Worm (Caenorhabditis elegans) whole organism, L1 larva: Measurements from ENCODE around the gene W10D9.3.
A peak's percentile ranks its signal among the peaks of the same experiment; 100 is the strongest.

Experiments
- C34B4.2 ChIP-seq: sonication (generic microtip); optimal IDR thresholded peaks from 2 replicates; lab custom pipeline; 2017; ENCODE audit warnings: mild to moderate bottlenecking, missing genetic modification characterization, missing compliant biosample characterization
- F16B12.6 ChIP-seq: fragments of 150-350 bp; optimal IDR thresholded peaks from 2 replicates; lab custom pipeline; 2014; ENCODE audit warnings: missing biosample characterization, missing genetic modification characterization
- Y116A8C.19 ChIP-seq: sonication (generic microtip); optimal IDR thresholded peaks from 2 replicates; lab custom pipeline; 2016; ENCODE audit warnings: missing compliant biosample characterization, missing genetic modification characterization, borderline replicate concordance
- aha-1 ChIP-seq: fragments of 150-350 bp; optimal IDR thresholded peaks from 2 replicates; lab custom pipeline; 2014; ENCODE audit warnings: missing biosample characterization, missing genetic modification characterization
- alr-1 ChIP-seq: fragments of 200-800 bp; sonication (Bioruptor generic); optimal IDR thresholded peaks from 2 replicates; lab custom pipeline; 2018; ENCODE audit warnings: borderline replicate concordance, mild to moderate bottlenecking, missing genetic modification characterization, missing compliant biosample characterization
- aly-2 ChIP-seq: fragments of 150-350 bp; optimal IDR thresholded peaks from 2 replicates; lab custom pipeline; 2014; ENCODE audit warnings: missing biosample characterization, missing genetic modification characterization
- ceh-90 ChIP-seq: sonication (generic microtip); optimal IDR thresholded peaks from 2 replicates; lab custom pipeline; 2016; ENCODE audit warnings: missing genetic modification characterization, missing compliant biosample characterization
- ces-1 ChIP-seq: fragments of 150-350 bp; optimal IDR thresholded peaks from 2 replicates; lab custom pipeline; 2014; ENCODE audit warnings: missing biosample characterization, missing genetic modification reagents, missing genetic modification characterization
- dpl-1 ChIP-seq, 3 experiments: fragments of 150-350 bp in 2 of 3; sonication (generic microtip) in 1 of 3; optimal IDR thresholded peaks; 2 replicates each; lab custom pipeline; 2014 to 2017; ENCODE audit warnings: missing biosample characterization in 3 of 3, missing genetic modification characterization in 3 of 3, missing genetic modification reagents in 3 of 3
- efl-3 ChIP-seq: fragments of 200-800 bp; sonication (Bioruptor generic); optimal IDR thresholded peaks from 2 replicates; lab custom pipeline; 2018; ENCODE audit warnings: mild to moderate bottlenecking, missing genetic modification characterization, missing compliant biosample characterization
- egl-13 ChIP-seq: sonication (generic microtip); optimal IDR thresholded peaks from 2 replicates; lab custom pipeline; 2016; ENCODE audit warnings: missing genotype, missing genetic modification reagents, missing genetic modification characterization, missing compliant biosample characterization
- egl-27 ChIP-seq, 2 experiments: fragments of 150-350 bp in 1 of 2; sonication (generic microtip); optimal IDR thresholded peaks; 3 replicates each; lab custom pipeline; 2017 to 2018; ENCODE audit warnings: missing biosample characterization in 2 of 2, missing genetic modification characterization in 2 of 2, missing genetic modification reagents in 2 of 2
- elt-2 ChIP-seq: sonication (generic microtip); optimal IDR thresholded peaks from 2 replicates; lab custom pipeline; 2016; ENCODE audit warnings: missing genetic modification characterization, mild to moderate bottlenecking, inconsistent platforms, missing compliant biosample characterization, missing genetic modification reagents
- elt-3 ChIP-seq, 6 experiments: fragments of 150-350 bp in 1 of 6; sonication (generic microtip); optimal IDR thresholded peaks; 2 replicates each; lab custom pipeline; 2017 to 2018; ENCODE audit warnings: missing biosample characterization in 6 of 6, missing genetic modification characterization in 6 of 6, inconsistent platforms in 1 of 6
- ets-5 ChIP-seq: fragments of 200-800 bp; sonication (Bioruptor generic); IDR thresholded peaks from 2 replicates; pipeline ENCODE4 v1.3.6; 2022; ENCODE audit warnings: missing genetic modification characterization, missing compliant biosample characterization
- fkh-4 ChIP-seq: sonication (generic microtip); optimal IDR thresholded peaks from 2 replicates; lab custom pipeline; 2016; ENCODE audit warnings: missing compliant biosample characterization, missing genetic modification characterization, borderline replicate concordance
- fos-1 ChIP-seq: fragments of 150-350 bp; optimal IDR thresholded peaks from 2 replicates; lab custom pipeline; 2014; ENCODE audit warnings: missing biosample characterization, missing genetic modification characterization
- hlh-17 ChIP-seq: fragments of 200-800 bp; sonication (Bioruptor generic); optimal IDR thresholded peaks from 2 replicates; lab custom pipeline; 2018; ENCODE audit warnings: missing genetic modification characterization, mild to moderate bottlenecking, missing compliant biosample characterization, moderate library complexity, borderline replicate concordance
- hlh-4 ChIP-seq: sonication (generic microtip); optimal IDR thresholded peaks from 2 replicates; lab custom pipeline; 2016; ENCODE audit warnings: mild to moderate bottlenecking, missing genetic modification characterization, missing compliant biosample characterization
- irx-1 ChIP-seq: sonication (generic microtip); optimal IDR thresholded peaks from 2 replicates; lab custom pipeline; 2016; ENCODE audit warnings: missing genetic modification characterization, missing compliant biosample characterization
- lin-15B ChIP-seq: fragments of 150-350 bp; sonication (generic microtip); optimal IDR thresholded peaks from 3 replicates; lab custom pipeline; 2014; ENCODE audit warnings: missing biosample characterization, missing genetic modification characterization
- lin-35 ChIP-seq, 2 experiments: fragments of 150-350 bp; optimal IDR thresholded peaks; 2 replicates each; lab custom pipeline; 2014; ENCODE audit warnings: missing biosample characterization in 2 of 2, missing genetic modification characterization in 2 of 2, missing genetic modification reagents in 2 of 2
- lir-3 ChIP-seq: sonication (generic microtip); optimal IDR thresholded peaks from 2 replicates; lab custom pipeline; 2016; ENCODE audit warnings: mild to moderate bottlenecking, missing genetic modification characterization, moderate library complexity, missing compliant biosample characterization; ENCODE audit not compliant: poor library complexity
- lsy-2 ChIP-seq, 2 experiments: fragments of 150-350 bp; optimal IDR thresholded peaks; 2 replicates each; lab custom pipeline; 2014; ENCODE audit warnings: missing biosample characterization in 2 of 2, missing genetic modification characterization in 2 of 2
- mdl-1 ChIP-seq, 2 experiments: fragments of 150-350 bp; optimal IDR thresholded peaks; 2 replicates each; lab custom pipeline; 2014 to 2017; ENCODE audit warnings: missing biosample characterization in 2 of 2, missing genetic modification characterization in 2 of 2, inconsistent platforms in 1 of 2
- mep-1 ChIP-seq: fragments of 150-350 bp; optimal IDR thresholded peaks from 2 replicates; lab custom pipeline; 2014; ENCODE audit warnings: missing biosample characterization, missing genetic modification characterization
- nhr-12 ChIP-seq: sonication (generic microtip); optimal IDR thresholded peaks from 2 replicates; lab custom pipeline; 2017; ENCODE audit warnings: missing biosample characterization, missing genetic modification characterization
- nhr-20 ChIP-seq: sonication (generic microtip); optimal IDR thresholded peaks from 2 replicates; lab custom pipeline; 2016; ENCODE audit warnings: mild to moderate bottlenecking, missing genetic modification characterization, missing compliant biosample characterization
- nhr-237 ChIP-seq: fragments of 150-350 bp; optimal IDR thresholded peaks from 2 replicates; lab custom pipeline; 2014; ENCODE audit warnings: missing biosample characterization, missing genetic modification characterization
- nhr-47 ChIP-seq: sonication (generic microtip); optimal IDR thresholded peaks from 2 replicates; lab custom pipeline; 2016; ENCODE audit warnings: mild to moderate bottlenecking, missing genetic modification characterization, moderate library complexity, missing compliant biosample characterization
- nhr-71 ChIP-seq: sonication (generic microtip); optimal IDR thresholded peaks from 2 replicates; lab custom pipeline; 2016; ENCODE audit warnings: mild to moderate bottlenecking, missing genetic modification characterization, moderate library complexity, missing compliant biosample characterization
- nhr-76 ChIP-seq: sonication (generic microtip); optimal IDR thresholded peaks from 2 replicates; lab custom pipeline; 2017; ENCODE audit warnings: missing biosample characterization, missing genetic modification characterization
- nhr-84 ChIP-seq: sonication (generic microtip); optimal IDR thresholded peaks from 2 replicates; lab custom pipeline; 2017; ENCODE audit warnings: missing biosample characterization, missing genetic modification characterization
- nhr-85 ChIP-seq: sonication (generic microtip); peaks from one replicate; lab custom pipeline; 2016; ENCODE audit warnings: missing genetic modification characterization, inconsistent platforms, missing compliant biosample characterization
- nhr-90 ChIP-seq: sonication (generic microtip); optimal IDR thresholded peaks from 2 replicates; lab custom pipeline; 2016; ENCODE audit warnings: mild to moderate bottlenecking, missing genetic modification characterization, missing compliant biosample characterization; ENCODE audit not compliant: poor library complexity
- pag-3 ChIP-seq: sonication (generic microtip); optimal IDR thresholded peaks from 2 replicates; lab custom pipeline; 2017; ENCODE audit warnings: missing genetic modification characterization, mild to moderate bottlenecking, missing compliant biosample characterization, antibody characterized with exemption, borderline replicate concordance; ENCODE audit not compliant: insufficient read depth
- pqm-1 ChIP-seq: sonication (generic microtip); optimal IDR thresholded peaks from 3 replicates; lab custom pipeline; 2017; ENCODE audit warnings: missing biosample characterization, missing genetic modification characterization
- snu-23 ChIP-seq: sonication (generic microtip); optimal IDR thresholded peaks from 2 replicates; lab custom pipeline; 2016; ENCODE audit warnings: missing genetic modification characterization, missing compliant biosample characterization
- sox-4 ChIP-seq: sonication (generic microtip); optimal IDR thresholded peaks from 2 replicates; lab custom pipeline; 2016; ENCODE audit warnings: missing genetic modification characterization, missing compliant biosample characterization
- sup-37 ChIP-seq: fragments of 200-800 bp; sonication (Bioruptor generic); optimal IDR thresholded peaks from 2 replicates; lab custom pipeline; 2018; ENCODE audit warnings: mild to moderate bottlenecking, missing genetic modification characterization, missing compliant biosample characterization
- swsn-7 ChIP-seq: sonication (generic microtip); optimal IDR thresholded peaks from 2 replicates; lab custom pipeline; 2016; ENCODE audit warnings: missing genetic modification characterization, missing compliant biosample characterization
- tbx-2 ChIP-seq: sonication (generic microtip); optimal IDR thresholded peaks from 2 replicates; lab custom pipeline; 2016; ENCODE audit warnings: missing genetic modification characterization, missing compliant biosample characterization
- unc-130 ChIP-seq: fragments of 150-350 bp; optimal IDR thresholded peaks from 2 replicates; lab custom pipeline; 2017; ENCODE audit warnings: missing biosample characterization, missing genetic modification characterization, inconsistent platforms
- xbp-1 ChIP-seq: sonication (generic microtip); optimal IDR thresholded peaks from 2 replicates; lab custom pipeline; 2016; ENCODE audit warnings: missing genetic modification characterization, missing compliant biosample characterization
- ztf-11 ChIP-seq, 2 experiments: sonication (generic microtip); optimal IDR thresholded peaks; 2 replicates each; lab custom pipeline; 2016 to 2017; ENCODE audit warnings: missing genetic modification characterization in 2 of 2, missing biosample characterization in 1 of 2, missing compliant biosample characterization in 1 of 2

Gene W10D9.3

DNA sequence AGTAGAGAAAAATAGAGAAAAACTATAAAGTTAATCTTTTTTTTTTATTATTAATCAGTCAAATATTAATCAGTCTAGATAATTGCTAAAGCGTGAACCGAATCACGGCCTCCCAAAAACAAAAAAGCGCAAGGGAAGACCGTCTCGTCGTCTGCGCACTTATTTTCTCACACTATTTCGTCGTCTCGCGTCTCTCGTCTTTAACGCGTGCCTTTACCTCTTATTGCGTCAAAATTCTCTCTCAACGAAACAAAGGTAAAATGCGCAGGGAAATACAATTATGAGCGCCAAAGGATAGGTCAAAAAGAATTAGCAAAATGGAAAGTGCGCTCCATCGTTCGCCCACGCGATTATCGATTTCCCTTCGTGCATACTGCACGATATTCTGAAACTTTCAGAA is 45.3 kb upstream of the W10D9.3 start (continued):
- TF ChIP-seq sup-37 (GFP tag; lab: Kevin White, UChicago) (peak; percentile 47), nhr-47 (tag; lab: Kevin White, UChicago) (peak; percentile 88), xbp-1 (tag; lab: Kevin White, UChicago) (peak; percentile 69), nhr-20 (tag; lab: Kevin White, UChicago) (peak; percentile 76), elt-2 (tag; lab: Kevin White, UChicago) (peak; percentile 57), nhr-237 (tag; lab: Kevin White, UChicago) (no peak), efl-3 (GFP tag; lab: Kevin White, UChicago) (no peak), pag-3 (tag; lab: Kevin White, UChicago) (no peak), ceh-90 (tag; lab: Kevin White, UChicago) (peak; percentile 27), tbx-2 (tag; lab: Kevin White, UChicago) (peak; percentile 81), snu-23 (GFP tag; lab: Kevin White, UChicago) (peak; percentile 79)

DNA sequence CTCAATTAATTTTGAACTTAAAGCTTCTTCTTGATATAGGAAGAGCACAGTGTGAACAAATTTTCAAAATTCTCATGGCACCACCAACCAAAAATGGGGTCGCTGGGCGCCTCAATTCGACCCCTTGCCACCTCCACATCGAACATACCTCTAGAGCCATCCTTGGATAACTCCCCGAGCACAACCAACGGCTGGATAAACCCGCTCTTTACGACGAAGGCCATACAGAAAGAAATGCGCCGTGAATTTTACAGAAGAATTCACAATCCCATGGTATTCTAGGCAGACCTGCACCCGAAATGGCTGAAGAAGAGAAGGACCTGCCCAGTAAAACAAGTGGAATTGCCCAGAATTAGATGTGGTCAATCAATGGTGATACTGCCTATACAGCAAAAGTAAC is 41.9 kb upstream of the W10D9.3 start:
- no peak for TF ChIP-seq alr-1
- TF ChIP-seq hlh-17 (GFP tag; lab: Kevin White, UChicago): no peak
- TF ChIP-seq unc-130: no peak
- TF ChIP-seq nhr-85 (tag; lab: Kevin White, UChicago): no peak
- no peak for TF ChIP-seq lir-3 (tag; lab: Kevin White, UChicago)
- TF ChIP-seq C34B4.2: no peak
- TF ChIP-seq Y116A8C.19 (tag; lab: Kevin White, UChicago): no peak
- no peak for TF ChIP-seq fos-1
- no peak for TF ChIP-seq nhr-84 (tag; lab: Kevin White, UChicago)
- TF ChIP-seq lsy-2 (tag; optimal IDR thresholded peaks at IDR 0.05; lab: Kevin White, UChicago): no peak
- TF ChIP-seq F16B12.6 (tag; lab: Kevin White, UChicago): no peak
- no peak for TF ChIP-seq elt-2 (tag; lab: Kevin White, UChicago)
- TF ChIP-seq fkh-4: no peak
- no peak for TF ChIP-seq elt-3 (tag; optimal IDR thresholded peaks at IDR 0.05; lab: Kevin White, UChicago)
- no peak for TF ChIP-seq ztf-11 (tag; optimal IDR thresholded peaks at IDR 0.05; lab: Kevin White, UChicago)

DNA sequence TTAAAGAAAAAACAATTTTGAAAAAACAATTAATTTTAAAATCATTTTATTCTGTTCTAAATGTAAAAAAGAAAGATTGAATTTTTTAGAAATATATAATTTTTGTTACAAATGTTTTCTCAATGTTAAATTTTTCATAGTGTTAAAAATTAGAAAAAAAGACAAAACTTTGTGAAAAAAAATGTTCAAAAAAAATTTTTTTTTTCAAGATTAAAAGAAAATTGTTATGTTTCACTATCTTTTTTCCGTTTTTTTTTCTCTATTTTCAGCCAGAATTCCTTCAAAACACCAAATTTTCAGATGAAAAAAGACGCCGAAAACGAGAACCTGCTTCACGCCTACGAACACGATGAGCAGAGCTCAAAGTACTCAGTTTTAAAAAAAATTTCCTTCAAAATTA is 34.4 kb upstream of the W10D9.3 start, which contains the start of gene sms-5:
Gene sms-5, plus strand, starts transcription at position 301 of the 400 bp plus-strand sequence.
- TF ChIP-seq mep-1 (no peak), ceh-90 (tag; lab: Kevin White, UChicago) (no peak), hlh-4 (tag; lab: Kevin White, UChicago) (no peak), pqm-1 (tag; lab: Kevin White, UChicago) (no peak), nhr-76 (no peak), sup-37 (GFP tag; lab: Kevin White, UChicago) (no peak), lir-3 (tag; lab: Kevin White, UChicago) (no peak), egl-13 (tag; lab: Kevin White, UChicago) (no peak), mdl-1 (tag; optimal IDR thresholded peaks at IDR 0.05; lab: Kevin White, UChicago) (no peak)

DNA sequence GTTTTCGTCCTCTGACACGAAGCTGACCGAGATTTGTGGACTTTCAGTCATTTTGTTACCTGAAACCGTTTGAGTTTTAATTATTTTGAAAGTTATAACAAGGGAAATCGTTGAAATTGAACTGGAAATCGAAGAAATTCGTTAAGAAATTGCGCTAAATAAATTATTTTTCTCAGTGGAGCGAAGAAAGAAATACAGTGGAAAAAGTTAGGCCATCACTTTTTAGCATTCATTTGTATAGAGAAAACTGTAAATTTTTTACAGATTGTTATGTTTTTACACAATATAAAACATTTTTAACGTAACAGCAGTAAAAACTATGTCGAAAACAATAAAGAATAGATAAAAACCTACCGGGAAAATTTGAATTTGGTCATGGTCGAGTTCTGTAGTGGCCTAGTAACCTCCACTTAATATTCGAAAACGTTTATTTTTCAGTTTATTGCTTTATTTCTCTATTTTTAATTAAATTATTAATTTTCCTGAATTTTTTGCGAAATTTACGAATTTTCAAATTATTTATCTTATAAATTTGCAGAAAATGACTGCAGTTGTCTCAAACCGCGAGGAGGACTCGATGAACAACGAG is 23.7 kb upstream of the W10D9.3 start, which contains the start of the genes gldi-1 and prp-21:
Gene gldi-1, minus strand, starts transcription at position 51 of the 589 bp plus-strand sequence.
Gene prp-21, plus strand, starts transcription at position 539 of the 589 bp plus-strand sequence.
- TF ChIP-seq nhr-90 (tag; lab: Kevin White, UChicago) (peak; percentile 3), swsn-7 (tag; lab: Kevin White, UChicago) (peak; percentile 22), nhr-85 (tag; lab: Kevin White, UChicago) (peak; percentile 79), egl-27 (tag; optimal IDR thresholded peaks at IDR 0.05; lab: Kevin White, UChicago) (no peak), lin-35 (GFP tag; optimal IDR thresholded peaks at IDR 0.05; lab: Kevin White, UChicago) (peak; percentile 48 to 51), elt-2 (tag; lab: Kevin White, UChicago) (no peak), xbp-1 (tag; lab: Kevin White, UChicago) (peak; percentile 35), ces-1 (GFP tag; lab: Kevin White, UChicago) (no peak), lir-3 (tag; lab: Kevin White, UChicago) (no peak), lin-15B (tag; lab: Kevin White, UChicago) (peak; percentile 49), nhr-71 (tag; lab: Kevin White, UChicago) (peak; percentile 57), aly-2 (tag; lab: Kevin White, UChicago) (no peak), dpl-1 (GFP tag; optimal IDR thresholded peaks at IDR 0.05; lab: Kevin White, UChicago) (peak; percentile 29 to 62 (median 41)), nhr-84 (tag; lab: Kevin White, UChicago) (no peak), nhr-12 (tag; lab: Kevin White, UChicago) (no peak), aha-1 (tag; lab: Kevin White, UChicago) (no peak), nhr-237 (tag; lab: Kevin White, UChicago) (no peak), sox-4 (tag; lab: Kevin White, UChicago) (no peak), nhr-76 (no peak), irx-1 (tag; lab: Kevin White, UChicago) (peak; percentile 74), ets-5 (GFP tag; lab: Robert Waterston, UW) (no peak), F16B12.6 (tag; lab: Kevin White, UChicago) (no peak)
